Worm (Caenorhabditis elegans) whole organism, L2 larva: ENCODE measurements around the gene lact-5.

Experiments
- C34F6.9 ChIP-seq: fragments of 150-350 bp; optimal IDR thresholded peaks from 2 replicates; lab custom pipeline; 2014; ENCODE audit warnings: missing biosample characterization, missing genetic modification characterization
- F13H6.1 ChIP-seq: sonication (generic microtip); optimal IDR thresholded peaks from 2 replicates; lab custom pipeline; 2016; ENCODE audit warnings: missing genetic modification characterization, missing compliant biosample characterization
- R02D3.7 ChIP-seq: fragments of 150-350 bp; optimal IDR thresholded peaks from 2 replicates; lab custom pipeline; 2014; ENCODE audit warnings: missing biosample characterization, missing genetic modification characterization
- ZK546.5 ChIP-seq: sonication (generic microtip); optimal IDR thresholded peaks from 2 replicates; lab custom pipeline; 2017; ENCODE audit warnings: missing biosample characterization, missing genetic modification characterization
- alr-1 ChIP-seq: fragments of 150-350 bp; optimal IDR thresholded peaks from 2 replicates; lab custom pipeline; 2014; ENCODE audit warnings: missing biosample characterization, missing genetic modification characterization
- aly-2 ChIP-seq: fragments of 150-350 bp; optimal IDR thresholded peaks from 2 replicates; lab custom pipeline; 2014; ENCODE audit warnings: missing biosample characterization, missing genetic modification characterization
- blmp-1 ChIP-seq: sonication (generic microtip); optimal IDR thresholded peaks from 2 replicates; lab custom pipeline; 2017; ENCODE audit warnings: missing genetic modification characterization, mild to moderate bottlenecking, missing compliant biosample characterization, antibody characterized with exemption, moderate library complexity; ENCODE audit not compliant: insufficient read depth
- ceh-16 ChIP-seq: fragments of 150-350 bp; optimal IDR thresholded peaks from 2 replicates; lab custom pipeline; 2014; ENCODE audit warnings: missing biosample characterization, missing genetic modification characterization
- ceh-82 ChIP-seq: fragments of 150-350 bp; optimal IDR thresholded peaks from 2 replicates; lab custom pipeline; 2014; ENCODE audit warnings: missing biosample characterization, missing genetic modification characterization
- crh-2 ChIP-seq: sonication (generic microtip); optimal IDR thresholded peaks from 2 replicates; lab custom pipeline; 2017; ENCODE audit warnings: missing biosample characterization, missing genetic modification characterization
- egl-27 ChIP-seq: sonication (generic microtip); optimal IDR thresholded peaks from 3 replicates; lab custom pipeline; 2017; ENCODE audit warnings: missing biosample characterization, missing genetic modification reagents, missing genetic modification characterization
- elt-3 ChIP-seq: sonication (generic microtip); optimal IDR thresholded peaks from 2 replicates; lab custom pipeline; 2017; ENCODE audit warnings: missing biosample characterization, missing genetic modification characterization
- fos-1 ChIP-seq: fragments of 150-350 bp; optimal IDR thresholded peaks from 2 replicates; lab custom pipeline; 2014; ENCODE audit warnings: missing biosample characterization, missing genetic modification characterization
- gmeb-1 ChIP-seq: fragments of 150-350 bp; optimal IDR thresholded peaks from 2 replicates; lab custom pipeline; 2014; ENCODE audit warnings: missing biosample characterization, missing genetic modification characterization
- lin-11 ChIP-seq: fragments of 150-350 bp; sonication (generic microtip); optimal IDR thresholded peaks from 2 replicates; lab custom pipeline; 2014; ENCODE audit warnings: missing biosample characterization, missing genetic modification characterization, inconsistent platforms, mixed read lengths
- lin-13 ChIP-seq: fragments of 150-350 bp; optimal IDR thresholded peaks from 2 replicates; lab custom pipeline; 2014; ENCODE audit warnings: missing biosample characterization, missing genetic modification reagents, missing genetic modification characterization
- lin-39 ChIP-seq: fragments of 150-350 bp; optimal IDR thresholded peaks from 2 replicates; lab custom pipeline; 2014; ENCODE audit warnings: missing biosample characterization, missing genetic modification reagents, missing genetic modification characterization
- lsy-2 ChIP-seq, 2 experiments: fragments of 150-350 bp in 1 of 2; sonication (generic microtip) in 1 of 2; optimal IDR thresholded peaks; 2 replicates each; lab custom pipeline; 2014 to 2017; ENCODE audit warnings: missing biosample characterization in 2 of 2, missing genetic modification characterization in 2 of 2
- mab-5 ChIP-seq: fragments of 150-350 bp; optimal IDR thresholded peaks from 2 replicates; lab custom pipeline; 2014; ENCODE audit warnings: missing biosample characterization, missing genetic modification characterization
- mdl-1 ChIP-seq, 2 experiments: fragments of 150-350 bp in 1 of 2; sonication (generic microtip) in 1 of 2; optimal IDR thresholded peaks; 2 replicates each; lab custom pipeline; 2017; ENCODE audit warnings: missing biosample characterization in 2 of 2, missing genetic modification characterization in 2 of 2
- nhr-10 ChIP-seq: sonication (generic microtip); optimal IDR thresholded peaks from 2 replicates; lab custom pipeline; 2017; ENCODE audit warnings: missing biosample characterization, missing genetic modification characterization
- nhr-11 ChIP-seq: fragments of 150-350 bp; optimal IDR thresholded peaks from 2 replicates; lab custom pipeline; 2014; ENCODE audit warnings: missing biosample characterization, missing genetic modification characterization
- nhr-12 ChIP-seq: fragments of 150-350 bp; optimal IDR thresholded peaks from 2 replicates; lab custom pipeline; 2014; ENCODE audit warnings: missing biosample characterization, missing genetic modification characterization
- nhr-129 ChIP-seq: fragments of 150-350 bp; optimal IDR thresholded peaks from 2 replicates; lab custom pipeline; 2014; ENCODE audit warnings: missing biosample characterization, missing genetic modification characterization
- nhr-21 ChIP-seq: fragments of 150-350 bp; optimal IDR thresholded peaks from 2 replicates; lab custom pipeline; 2014; ENCODE audit warnings: missing biosample characterization, missing genetic modification characterization
- nhr-237 ChIP-seq: fragments of 150-350 bp; optimal IDR thresholded peaks from 2 replicates; lab custom pipeline; 2014; ENCODE audit warnings: missing biosample characterization, missing genetic modification characterization
- nhr-25 ChIP-seq: fragments of 150-350 bp; sonication (generic microtip); optimal IDR thresholded peaks from 3 replicates; lab custom pipeline; 2014; ENCODE audit warnings: missing biosample characterization, missing genetic modification characterization
- nhr-6 ChIP-seq: fragments of 150-350 bp; optimal IDR thresholded peaks from 2 replicates; lab custom pipeline; 2014; ENCODE audit warnings: missing biosample characterization, missing genetic modification characterization
- nhr-77 ChIP-seq: fragments of 150-350 bp; optimal IDR thresholded peaks from 2 replicates; lab custom pipeline; 2014; ENCODE audit warnings: missing biosample characterization, missing genetic modification characterization
- peb-1 ChIP-seq: fragments of 150-350 bp; optimal IDR thresholded peaks from 2 replicates; lab custom pipeline; 2014; ENCODE audit warnings: missing biosample characterization, missing genetic modification characterization
- skn-1 ChIP-seq: sonication (generic microtip); optimal IDR thresholded peaks from 2 replicates; lab custom pipeline; 2017; ENCODE audit warnings: missing biosample characterization, missing genetic modification characterization
- sma-3 ChIP-seq: sonication (generic microtip); optimal IDR thresholded peaks from 2 replicates; lab custom pipeline; 2016; ENCODE audit warnings: missing genetic modification reagents, missing genetic modification characterization, missing compliant biosample characterization
- sma-9 ChIP-seq, 2 experiments: fragments of 150-350 bp in 1 of 2; sonication (generic microtip) in 1 of 2; optimal IDR thresholded peaks; 2 replicates each; lab custom pipeline; 2014 to 2016; ENCODE audit warnings: missing genetic modification characterization in 2 of 2, mild to moderate bottlenecking in 1 of 2, missing biosample characterization in 1 of 2, missing compliant biosample characterization in 1 of 2, missing genetic modification reagents in 1 of 2, moderate library complexity in 1 of 2
- snpc-4 ChIP-seq: fragments of 150-350 bp; optimal IDR thresholded peaks from 2 replicates; lab custom pipeline; 2014; ENCODE audit warnings: missing biosample characterization, missing genetic modification characterization
- unc-39 ChIP-seq: fragments of 150-350 bp; optimal IDR thresholded peaks from 2 replicates; lab custom pipeline; 2014; ENCODE audit warnings: missing biosample characterization, missing genetic modification characterization
- unc-55 ChIP-seq: fragments of 150-350 bp; sonication (generic microtip); optimal IDR thresholded peaks from 3 replicates; lab custom pipeline; 2014; ENCODE audit warnings: missing biosample characterization, missing genetic modification reagents, missing genetic modification characterization
- unc-62 ChIP-seq: fragments of 150-350 bp; optimal IDR thresholded peaks from 2 replicates; lab custom pipeline; 2014; ENCODE audit warnings: missing biosample characterization, missing genetic modification reagents, missing genetic modification characterization
- ztf-1 ChIP-seq: fragments of 200-800 bp; sonication (Bioruptor generic); conservative IDR thresholded peaks from 2 replicates; pipeline ENCODE4 v1.3.6; 2022; ENCODE audit warnings: missing genetic modification characterization, missing compliant biosample characterization
- ztf-11 ChIP-seq: sonication (generic microtip); optimal IDR thresholded peaks from 2 replicates; lab custom pipeline; 2017; ENCODE audit warnings: missing biosample characterization, missing genetic modification characterization
- ztf-4 ChIP-seq: fragments of 150-350 bp; optimal IDR thresholded peaks from 2 replicates; lab custom pipeline; 2014; ENCODE audit warnings: missing biosample characterization, missing genetic modification characterization

Gene lact-5

ce11 chrII:4856113-4856512, 34.6 kb upstream of the lact-5 start:
- peak; percentile 54 for TF ChIP-seq C34F6.9 (tag; lab: Kevin White, UChicago)
- TF ChIP-seq skn-1 (tag; lab: Kevin White, UChicago), result peak; percentile 1
- peak; percentile 13 for TF ChIP-seq nhr-129 (tag; lab: Kevin White, UChicago)
- peak; percentile 32 for TF ChIP-seq sma-9 (GFP tag; optimal IDR thresholded peaks at IDR 0.05; lab: Kevin White, UChicago)
- no peak for TF ChIP-seq sma-9 (tag; optimal IDR thresholded peaks at IDR 0.05; lab: Kevin White, UChicago)
- peak; percentile 73 for TF ChIP-seq nhr-25 (tag; lab: Kevin White, UChicago)
- peak; percentile 4 for TF ChIP-seq crh-2
- no peak for TF ChIP-seq unc-39 (tag; lab: Kevin White, UChicago)
- TF ChIP-seq mab-5 (tag; lab: Kevin White, UChicago), result no peak
- TF ChIP-seq nhr-21 (tag; lab: Kevin White, UChicago), result peak; percentile 58
- no peak for TF ChIP-seq blmp-1
- TF ChIP-seq ceh-82 (tag; lab: Kevin White, UChicago), result no peak
- no peak for TF ChIP-seq ZK546.5
- TF ChIP-seq ztf-11, result no peak
- TF ChIP-seq ceh-16, result no peak
- peak; percentile 11 for TF ChIP-seq gmeb-1 (tag; lab: Kevin White, UChicago)
- no peak for TF ChIP-seq nhr-12 (tag; lab: Kevin White, UChicago)
- TF ChIP-seq unc-55 (GFP tag; lab: Kevin White, UChicago), result peak; percentile 6
- TF ChIP-seq nhr-237 (tag; lab: Kevin White, UChicago), result no peak
- peak in 1 of 2 experiments; percentile 52 for TF ChIP-seq lsy-2 (tag; optimal IDR thresholded peaks at IDR 0.05; lab: Kevin White, UChicago)

- TF ChIP-seq fos-1 (tag; lab: Kevin White, UChicago) (no peak), C34F6.9 (tag; lab: Kevin White, UChicago) (peak; percentile 15), lsy-2 (tag; optimal IDR thresholded peaks at IDR 0.05; lab: Kevin White, UChicago) (peak; percentile 2 to 24), sma-9 (GFP tag; optimal IDR thresholded peaks at IDR 0.05; lab: Kevin White, UChicago) (peak; percentile 49), sma-9 (tag; optimal IDR thresholded peaks at IDR 0.05; lab: Kevin White, UChicago) (no peak)
Measured at ce11 chrII:4855489-4855888, 34.0 kb upstream of the lact-5 start.

- TF ChIP-seq alr-1 (tag; lab: Kevin White, UChicago) (no peak), unc-62 (no peak), nhr-12 (tag; lab: Kevin White, UChicago) (no peak), F13H6.1 (no peak), C34F6.9 (tag; lab: Kevin White, UChicago) (peak; percentile 39), elt-3 (no peak), lin-11 (tag; lab: Kevin White, UChicago) (no peak), nhr-10 (tag; lab: Kevin White, UChicago) (no peak), gmeb-1 (tag; lab: Kevin White, UChicago) (no peak), sma-3 (no peak), sma-9 (GFP tag; optimal IDR thresholded peaks at IDR 0.05; lab: Kevin White, UChicago) (no peak), sma-9 (tag; optimal IDR thresholded peaks at IDR 0.05; lab: Kevin White, UChicago) (no peak), ztf-1 (GFP tag; lab: Robert Waterston, UW) (no peak), nhr-6 (tag; lab: Kevin White, UChicago) (no peak), ceh-16 (no peak), unc-55 (GFP tag; lab: Kevin White, UChicago) (peak; percentile 35), snpc-4 (tag; lab: Kevin White, UChicago) (no peak), blmp-1 (no peak)
- TF ChIP-seq, all 48 proteins: peak for 2
Measured at ce11 chrII:4854761-4855160, 33.2 kb upstream of the lact-5 start.

ce11 chrII:4851594-4852106, 30.1 kb upstream of the lact-5 start, which contains the start of gene dnj-9:
Gene dnj-9 (plus strand): TSS chrII:4852056.
- TF ChIP-seq R02D3.7 (tag; lab: Kevin White, UChicago) (peak; percentile 78), blmp-1 (peak; percentile 77), egl-27 (tag; lab: Kevin White, UChicago) (peak; percentile 94), unc-62 (peak; percentile 63), ZK546.5 (peak; percentile 68), skn-1 (tag; lab: Kevin White, UChicago) (peak; percentile 58), ztf-4 (tag; lab: Kevin White, UChicago) (peak; percentile 91), mdl-1 (tag; optimal IDR thresholded peaks at IDR 0.05; lab: Kevin White, UChicago) (peak in 1 of 2 experiments; percentile 62), sma-3 (peak; percentile 96), sma-9 (GFP tag; optimal IDR thresholded peaks at IDR 0.05; lab: Kevin White, UChicago) (peak; percentile 98), sma-9 (tag; optimal IDR thresholded peaks at IDR 0.05; lab: Kevin White, UChicago) (no peak), aly-2 (tag; lab: Kevin White, UChicago) (no peak), nhr-129 (tag; lab: Kevin White, UChicago) (peak; percentile 87), nhr-11 (tag; lab: Kevin White, UChicago) (no peak), lin-11 (tag; lab: Kevin White, UChicago) (peak; percentile 90), nhr-6 (tag; lab: Kevin White, UChicago) (peak; percentile 89), ceh-16 (peak; percentile 6), nhr-10 (tag; lab: Kevin White, UChicago) (peak; percentile 91), F13H6.1 (peak; percentile 96), crh-2 (peak; percentile 96), peb-1 (tag; lab: Kevin White, UChicago) (no peak), nhr-12 (tag; lab: Kevin White, UChicago) (peak; percentile 60), nhr-237 (tag; lab: Kevin White, UChicago) (peak; percentile 45), mab-5 (tag; lab: Kevin White, UChicago) (peak; percentile 93), fos-1 (tag; lab: Kevin White, UChicago) (peak; percentile 77), unc-39 (tag; lab: Kevin White, UChicago) (no peak), nhr-21 (tag; lab: Kevin White, UChicago) (peak; percentile 93), ztf-11 (no peak), ceh-82 (tag; lab: Kevin White, UChicago) (peak; percentile 43), ztf-1 (GFP tag; lab: Robert Waterston, UW) (no peak), nhr-25 (tag; lab: Kevin White, UChicago) (peak; percentile 97), unc-55 (GFP tag; lab: Kevin White, UChicago) (peak; percentile 98), lin-39 (tag; lab: Kevin White, UChicago) (no peak), lin-13 (GFP tag; lab: Kevin White, UChicago) (peak; percentile 95), nhr-77 (tag; lab: Kevin White, UChicago) (peak; percentile 79)
